Fruit fly (Drosophila melanogaster): Measurements from ENCODE around the gene CG10650.

dm6 chr2L:18965367-18966213 lies 30.1 kb downstream of the CG10650 start:
- TF ChIP-seq Hr96 (GFP tag; optimal IDR thresholded peaks at IDR 0.05): no peak
- TF ChIP-seq CG7101 (tag; optimal IDR thresholded peaks at IDR 0.05): no peak
- no peak for TF ChIP-seq Crg-1 (GFP tag; optimal IDR thresholded peaks at IDR 0.05)
- TF ChIP-seq CG1620 (GFP tag; optimal IDR thresholded peaks at IDR 0.05): no peak
- TF ChIP-seq CG33017 (tag; optimal IDR thresholded peaks at IDR 0.05): peak; percentile 40
- peak; percentile 26 for TF ChIP-seq Clk (GFP tag; optimal IDR thresholded peaks at IDR 0.05)
- TF ChIP-seq tj (GFP tag; optimal IDR thresholded peaks at IDR 0.05): no peak
- peak; percentile 58 for TF ChIP-seq kay (GFP tag; ENCODE audit: borderline replicate concordance)
